Worm (Caenorhabditis elegans): ENCODE measurements around the gene Y66D12A.7.

DNA sequence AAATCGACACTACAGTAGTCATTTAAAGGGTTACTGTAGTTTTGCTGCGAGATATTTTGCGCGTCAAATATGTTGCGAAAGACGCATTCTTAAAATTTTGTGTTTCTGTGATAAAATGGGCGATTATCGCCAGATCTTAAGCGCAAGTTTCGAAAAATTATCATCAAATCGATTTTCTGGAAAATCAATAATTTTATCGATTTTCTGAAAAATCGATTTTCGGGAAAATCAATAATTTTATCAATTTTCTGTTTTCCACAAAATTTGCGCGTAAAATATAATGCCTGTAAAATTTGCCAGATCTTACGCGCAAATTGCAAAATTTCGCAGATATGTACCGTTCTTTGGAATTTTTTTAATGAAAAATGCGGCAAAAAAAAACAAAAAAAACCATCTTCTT, 11.8 kb upstream of the Y66D12A.7 start:
- TF ChIP-seq dmd-6 (GFP tag; IDR thresholded peaks at IDR 0.05): no peak
- TF ChIP-seq hlh-30 (tag; optimal IDR thresholded peaks at IDR 0.05; ENCODE audit: insufficient read depth): no peak
- TF ChIP-seq mdt-29 (GFP tag; IDR thresholded peaks at IDR 0.05): no peak
- no peak for TF ChIP-seq cey-2 (tag; optimal IDR thresholded peaks at IDR 0.05; ENCODE audit: borderline replicate concordance, insufficient read depth)
- no peak for TF ChIP-seq mdl-1 (tag; optimal IDR thresholded peaks at IDR 0.05)
- TF ChIP-seq pqm-1 (tag; optimal IDR thresholded peaks at IDR 0.05): no peak
- TF ChIP-seq ces-1 (GFP tag; optimal IDR thresholded peaks at IDR 0.05): no peak
- no peak for TF ChIP-seq snpc-4 (tag; optimal IDR thresholded peaks at IDR 0.05)
- TF ChIP-seq jun-1 (tag; optimal IDR thresholded peaks at IDR 0.05): no peak
- TF ChIP-seq nhr-28 (tag; optimal IDR thresholded peaks at IDR 0.05): no peak
- TF ChIP-seq sdz-12 (GFP tag; optimal IDR thresholded peaks at IDR 0.05): no peak
- no peak for TF ChIP-seq nhr-76 (tag; optimal IDR thresholded peaks at IDR 0.05)
- TF ChIP-seq mes-2 (tag; optimal IDR thresholded peaks at IDR 0.05; ENCODE audit: poor library complexity, severe bottlenecking): no peak

Measured in whole organism, L4 larva.